Worm (Caenorhabditis elegans) whole organism, L4 larva: Measurements from ENCODE around the gene C18H9.6.

Experiments
- arid-1 ChIP-seq: fragments of 200-800 bp; sonication (Bioruptor generic); conservative IDR thresholded peaks from 2 replicates; pipeline ENCODE4 v1.3.6; 2022; ENCODE audit warnings: missing genetic modification reagents, missing genetic modification characterization, missing compliant biosample characterization
- attf-4 ChIP-seq: sonication (generic microtip); optimal IDR thresholded peaks from 3 replicates; lab custom pipeline; 2017; ENCODE audit warnings: missing biosample characterization, missing genetic modification characterization
- nhr-11 ChIP-seq: fragments of 150-350 bp; optimal IDR thresholded peaks from 2 replicates; lab custom pipeline; 2014; ENCODE audit warnings: missing biosample characterization, missing genetic modification characterization
- skn-1 ChIP-seq: fragments of 150-350 bp; optimal IDR thresholded peaks from 2 replicates; lab custom pipeline; 2014; ENCODE audit warnings: missing biosample characterization, missing genetic modification characterization
- vab-7 ChIP-seq: fragments of 200-800 bp; sonication (Bioruptor generic); IDR thresholded peaks from 2 replicates; pipeline ENCODE4 v1.3.6; 2022; ENCODE audit warnings: missing genetic modification reagents, missing genetic modification characterization, missing compliant biosample characterization

DNA sequence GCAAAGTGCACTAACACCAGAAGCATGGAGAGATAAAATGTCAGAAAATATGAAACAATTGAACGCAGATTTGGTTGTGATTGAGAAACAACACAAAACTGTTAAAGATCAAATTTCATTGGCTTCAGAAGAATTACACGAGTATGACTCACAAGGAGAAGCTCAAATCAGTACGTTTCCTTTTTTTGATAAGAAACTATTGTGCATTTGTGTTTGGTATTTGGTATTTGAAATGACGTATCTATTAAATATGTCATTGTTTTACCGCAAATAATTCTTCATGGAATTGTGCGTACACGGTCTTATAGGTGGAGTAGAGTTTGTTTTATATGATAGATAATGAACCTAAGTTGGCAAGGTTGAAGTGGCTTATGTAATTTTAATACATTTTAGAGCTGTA, 19.9 kb downstream of the C18H9.6 start:
- no peak for TF ChIP-seq nhr-11 (tag; lab: Kevin White, UChicago)
- no peak for TF ChIP-seq vab-7
- TF ChIP-seq skn-1 (tag; lab: Kevin White, UChicago): no peak
- no peak for TF ChIP-seq attf-4
- TF ChIP-seq arid-1 (GFP tag; lab: Robert Waterston, UW): no peak
